Fruit fly (Drosophila melanogaster) whole organism, embryonic: ENCODE measurements around the gene Prx5.

Experiments
- Side ChIP-seq: fragments of 200-800 bp; sonication (Bioruptor generic); optimal IDR thresholded peaks from 2 replicates; lab custom pipeline; 2016; ENCODE audit warnings: missing biosample characterization, missing genetic modification characterization
- Xbp1 ChIP-seq: fragments of 200-800 bp; sonication (Bioruptor generic); optimal IDR thresholded peaks from 3 replicates; lab custom pipeline; 2016; ENCODE audit warnings: missing biosample characterization, mild to moderate bottlenecking, missing genetic modification characterization
- usp ChIP-seq: fragments of >200 bp; optimal IDR thresholded peaks from 2 replicates; lab custom pipeline; 2017; ENCODE audit warnings: missing biosample characterization, missing genetic modification characterization

DNA sequence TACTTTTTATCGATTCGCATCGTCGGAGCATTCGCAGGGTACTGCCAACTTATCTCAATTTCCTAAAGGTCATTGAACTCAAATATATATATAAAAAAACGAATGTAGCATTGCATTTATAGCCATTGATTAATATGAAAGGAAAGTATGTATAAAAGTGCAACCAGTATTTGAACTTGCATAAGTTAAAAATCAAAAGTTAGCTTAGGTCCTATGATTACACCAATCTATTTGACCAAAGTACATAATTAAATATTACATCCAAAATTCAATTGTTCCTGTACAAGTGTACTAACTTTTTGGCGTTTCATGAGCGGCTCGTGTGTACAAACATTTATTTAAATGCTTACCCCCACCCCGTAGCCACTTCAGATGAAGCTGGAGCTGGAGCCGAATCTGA lies 9.6 kb downstream of the Prx5 start:
- TF ChIP-seq Xbp1 (no peak), Side (GFP tag; lab: Kevin White, UChicago) (no peak), usp (no peak)
